Fruit fly (Drosophila melanogaster): ENCODE measurements around the gene Ack.

Gene Ack

dm6 chr3L:4138804-4139521 lies 31.0 kb downstream of the Ack start, which contains the start of the genes Rop and Ras64B (continued):
- TF ChIP-seq tup (GFP tag; optimal IDR thresholded peaks at IDR 0.05) (no peak), CG9932 (GFP tag; IDR thresholded peaks at IDR 0.05) (peak; percentile 52), CG8281 (tag; optimal IDR thresholded peaks at IDR 0.05) (no peak), CG1529 (GFP tag; optimal IDR thresholded peaks at IDR 0.05) (no peak), Poxn (GFP tag; IDR thresholded peaks at IDR 0.05) (no peak), ato (GFP tag; IDR thresholded peaks at IDR 0.05; ENCODE audit: partially characterized antibody) (peak; percentile 66), CG13775 (GFP tag; optimal IDR thresholded peaks at IDR 0.05) (peak; percentile 32), CrebB (tag; optimal IDR thresholded peaks at IDR 0.05) (peak; percentile 15), usp (GFP tag; optimal IDR thresholded peaks at IDR 0.05) (no peak), CG30431 (GFP tag; optimal IDR thresholded peaks at IDR 0.05) (no peak), cad (GFP tag; optimal IDR thresholded peaks at IDR 0.05) (no peak), CG3163 (GFP tag; optimal IDR thresholded peaks at IDR 0.05) (peak; percentile 46), H15 (GFP tag; IDR thresholded peaks at IDR 0.05) (no peak), Dll (GFP tag; IDR thresholded peaks at IDR 0.05; ENCODE audit: partially characterized antibody) (peak; percentile 81), tll (GFP tag; optimal IDR thresholded peaks at IDR 0.05) (peak in 1 of 2 experiments; percentile 56), CG42726 (GFP tag; IDR thresholded peaks at IDR 0.05; ENCODE audit: partially characterized antibody) (peak; percentile 83), ranshi (GFP tag; IDR thresholded peaks at IDR 0.05) (no peak), CG8359 (GFP tag; optimal IDR thresholded peaks at IDR 0.05; ENCODE audit: borderline replicate concordance) (no peak), nom (GFP tag; optimal IDR thresholded peaks at IDR 0.05) (no peak), chn (GFP tag; optimal IDR thresholded peaks at IDR 0.05) (peak; percentile 51), CG13287 (GFP tag; IDR thresholded peaks at IDR 0.05; ENCODE audit: partially characterized antibody) (peak; percentile 91), jing (GFP tag; optimal IDR thresholded peaks at IDR 0.05) (no peak), MESR4 (GFP tag; optimal IDR thresholded peaks at IDR 0.05) (peak; percentile 99), da (GFP tag; optimal IDR thresholded peaks at IDR 0.05) (peak; percentile 14), CG13894 (tag; optimal IDR thresholded peaks at IDR 0.05) (peak; percentile 41), odd (GFP tag; optimal IDR thresholded peaks at IDR 0.05) (no peak), CG17359 (tag; optimal IDR thresholded peaks at IDR 0.05) (peak; percentile 5), luna (GFP tag; optimal IDR thresholded peaks at IDR 0.05) (peak; percentile 32), kni (GFP tag; optimal IDR thresholded peaks at IDR 0.05) (no peak), Bteb2 (GFP tag; optimal IDR thresholded peaks at IDR 0.05) (peak; percentile 44), lilli (GFP tag; optimal IDR thresholded peaks at IDR 0.05) (peak; percentile 46), scrt (GFP tag; optimal IDR thresholded peaks at IDR 0.05) (peak; percentile 67), CG10267 (tag; optimal IDR thresholded peaks at IDR 0.05) (peak; percentile 67), Hmx (GFP tag; optimal IDR thresholded peaks at IDR 0.05) (no peak), CG8924 (tag; optimal IDR thresholded peaks at IDR 0.05) (peak; percentile 61), D19B (GFP tag; optimal IDR thresholded peaks at IDR 0.05) (no peak), crc (GFP tag; optimal IDR thresholded peaks at IDR 0.05) (no peak), caup (GFP tag; optimal IDR thresholded peaks at IDR 0.05; ENCODE audit: severe bottlenecking) (peak; percentile 40), CkIIα-i1 (GFP tag; IDR thresholded peaks at IDR 0.05) (0 out of 2 replicates have a peak, but pooled peaks have one; percentile 12), psq (GFP tag; optimal IDR thresholded peaks at IDR 0.05) (no peak), CG2199 (GFP tag; IDR thresholded peaks at IDR 0.05) (no peak), CG10462 (GFP tag; optimal IDR thresholded peaks at IDR 0.05) (no peak), CG16815 (GFP tag; optimal IDR thresholded peaks at IDR 0.05) (no peak), mam (GFP tag; optimal IDR thresholded peaks at IDR 0.05) (no peak), MBD-R2 (GFP tag; IDR thresholded peaks at IDR 0.05) (peak; percentile 84), tx (GFP tag; optimal IDR thresholded peaks at IDR 0.05) (no peak), HmgD (GFP tag; optimal IDR thresholded peaks at IDR 0.05) (peak; percentile 75), btn (GFP tag; optimal IDR thresholded peaks at IDR 0.05) (no peak), ttk (GFP tag; IDR thresholded peaks at IDR 0.05) (no peak)

Data from whole organism, embryonic.